Worm (Caenorhabditis elegans) whole organism, L2 larva: Measurements from ENCODE around the gene gldc-1.
"Not testable (repeated sequence)": the region's sequence is repeated elsewhere in the genome, so short reads cannot be mapped to it uniquely, and the experiment has no call there.

Experiments used
- C34F6.9 ChIP-seq: fragments of 150-350 bp; optimal IDR thresholded peaks from 2 replicates; lab custom pipeline; 2014; ENCODE audit warnings: missing biosample characterization, missing genetic modification characterization
- ZK546.5 ChIP-seq: sonication (generic microtip); optimal IDR thresholded peaks from 2 replicates; lab custom pipeline; 2017; ENCODE audit warnings: missing biosample characterization, missing genetic modification characterization
- alr-1 ChIP-seq: fragments of 150-350 bp; optimal IDR thresholded peaks from 2 replicates; lab custom pipeline; 2014; ENCODE audit warnings: missing biosample characterization, missing genetic modification characterization
- blmp-1 ChIP-seq: sonication (generic microtip); optimal IDR thresholded peaks from 2 replicates; lab custom pipeline; 2017; ENCODE audit warnings: missing genetic modification characterization, mild to moderate bottlenecking, missing compliant biosample characterization, antibody characterized with exemption, moderate library complexity; ENCODE audit not compliant: insufficient read depth
- ceh-82 ChIP-seq: fragments of 150-350 bp; optimal IDR thresholded peaks from 2 replicates; lab custom pipeline; 2014; ENCODE audit warnings: missing biosample characterization, missing genetic modification characterization
- crh-2 ChIP-seq: sonication (generic microtip); optimal IDR thresholded peaks from 2 replicates; lab custom pipeline; 2017; ENCODE audit warnings: missing biosample characterization, missing genetic modification characterization
- elt-3 ChIP-seq: sonication (generic microtip); optimal IDR thresholded peaks from 2 replicates; lab custom pipeline; 2017; ENCODE audit warnings: missing biosample characterization, missing genetic modification characterization
- fos-1 ChIP-seq: fragments of 150-350 bp; optimal IDR thresholded peaks from 2 replicates; lab custom pipeline; 2014; ENCODE audit warnings: missing biosample characterization, missing genetic modification characterization
- gmeb-1 ChIP-seq: fragments of 150-350 bp; optimal IDR thresholded peaks from 2 replicates; lab custom pipeline; 2014; ENCODE audit warnings: missing biosample characterization, missing genetic modification characterization
- lin-11 ChIP-seq: fragments of 150-350 bp; sonication (generic microtip); optimal IDR thresholded peaks from 2 replicates; lab custom pipeline; 2014; ENCODE audit warnings: missing biosample characterization, missing genetic modification characterization, inconsistent platforms, mixed read lengths
- lin-39 ChIP-seq: fragments of 150-350 bp; optimal IDR thresholded peaks from 2 replicates; lab custom pipeline; 2014; ENCODE audit warnings: missing biosample characterization, missing genetic modification reagents, missing genetic modification characterization
- lsy-2 ChIP-seq, 2 experiments: fragments of 150-350 bp in 1 of 2; sonication (generic microtip) in 1 of 2; optimal IDR thresholded peaks; 2 replicates each; lab custom pipeline; 2014 to 2017; ENCODE audit warnings: missing biosample characterization in 2 of 2, missing genetic modification characterization in 2 of 2
- nhr-10 ChIP-seq: sonication (generic microtip); optimal IDR thresholded peaks from 2 replicates; lab custom pipeline; 2017; ENCODE audit warnings: missing biosample characterization, missing genetic modification characterization
- nhr-129 ChIP-seq: fragments of 150-350 bp; optimal IDR thresholded peaks from 2 replicates; lab custom pipeline; 2014; ENCODE audit warnings: missing biosample characterization, missing genetic modification characterization
- nhr-21 ChIP-seq: fragments of 150-350 bp; optimal IDR thresholded peaks from 2 replicates; lab custom pipeline; 2014; ENCODE audit warnings: missing biosample characterization, missing genetic modification characterization
- nhr-237 ChIP-seq: fragments of 150-350 bp; optimal IDR thresholded peaks from 2 replicates; lab custom pipeline; 2014; ENCODE audit warnings: missing biosample characterization, missing genetic modification characterization
- nhr-25 ChIP-seq: fragments of 150-350 bp; sonication (generic microtip); optimal IDR thresholded peaks from 3 replicates; lab custom pipeline; 2014; ENCODE audit warnings: missing biosample characterization, missing genetic modification characterization
- nhr-6 ChIP-seq: fragments of 150-350 bp; optimal IDR thresholded peaks from 2 replicates; lab custom pipeline; 2014; ENCODE audit warnings: missing biosample characterization, missing genetic modification characterization
- nhr-77 ChIP-seq: fragments of 150-350 bp; optimal IDR thresholded peaks from 2 replicates; lab custom pipeline; 2014; ENCODE audit warnings: missing biosample characterization, missing genetic modification characterization
- sem-4 ChIP-seq: fragments of 150-350 bp; optimal IDR thresholded peaks from 2 replicates; lab custom pipeline; 2014; ENCODE audit warnings: missing biosample characterization, missing genetic modification reagents, missing genetic modification characterization
- sma-3 ChIP-seq: sonication (generic microtip); optimal IDR thresholded peaks from 2 replicates; lab custom pipeline; 2016; ENCODE audit warnings: missing genetic modification reagents, missing genetic modification characterization, missing compliant biosample characterization
- sma-9 ChIP-seq, 2 experiments: fragments of 150-350 bp in 1 of 2; sonication (generic microtip) in 1 of 2; optimal IDR thresholded peaks; 2 replicates each; lab custom pipeline; 2014 to 2016; ENCODE audit warnings: missing genetic modification characterization in 2 of 2, mild to moderate bottlenecking in 1 of 2, missing biosample characterization in 1 of 2, missing compliant biosample characterization in 1 of 2, missing genetic modification reagents in 1 of 2, moderate library complexity in 1 of 2
- snpc-4 ChIP-seq: fragments of 150-350 bp; optimal IDR thresholded peaks from 2 replicates; lab custom pipeline; 2014; ENCODE audit warnings: missing biosample characterization, missing genetic modification characterization
- unc-55 ChIP-seq: fragments of 150-350 bp; sonication (generic microtip); optimal IDR thresholded peaks from 3 replicates; lab custom pipeline; 2014; ENCODE audit warnings: missing biosample characterization, missing genetic modification reagents, missing genetic modification characterization
- ztf-11 ChIP-seq: sonication (generic microtip); optimal IDR thresholded peaks from 2 replicates; lab custom pipeline; 2017; ENCODE audit warnings: missing biosample characterization, missing genetic modification characterization
- ztf-4 ChIP-seq: fragments of 150-350 bp; optimal IDR thresholded peaks from 2 replicates; lab custom pipeline; 2014; ENCODE audit warnings: missing biosample characterization, missing genetic modification characterization

The gldc-1 gene

ce11 chrII:6050120-6050519 is at the start of gene gldc-1:
TSS of gene gldc-1 (plus strand) at chrII:6050420.
- TF ChIP-seq crh-2 (tag; lab: Kevin White, UChicago) (peak; percentile 11), fos-1 (tag; lab: Kevin White, UChicago) (peak; percentile 33), ceh-82 (tag; lab: Kevin White, UChicago) (no peak), sma-9 (GFP tag; optimal IDR thresholded peaks at IDR 0.05; lab: Kevin White, UChicago) (peak; percentile 51), sma-9 (tag; optimal IDR thresholded peaks at IDR 0.05; lab: Kevin White, UChicago) (no peak)

ce11 chrII:6001004-6001403 is 49.2 kb upstream of the gldc-1 start:
- TF ChIP-seq nhr-21 (no peak), nhr-10 (no peak), C34F6.9 (tag; lab: Kevin White, UChicago) (no peak), elt-3 (tag; lab: Kevin White, UChicago) (no peak), nhr-77 (tag; lab: Kevin White, UChicago) (no peak), nhr-129 (tag; lab: Kevin White, UChicago) (no peak), fos-1 (tag; lab: Kevin White, UChicago) (no peak), unc-55 (GFP tag; lab: Kevin White, UChicago) (no peak), ZK546.5 (tag; lab: Kevin White, UChicago) (no peak), snpc-4 (tag; lab: Kevin White, UChicago) (no peak)

ce11 chrII:6008887-6009286 is 41.3 kb upstream of the gldc-1 start, which contains the start of gene ZK84.4:
TSS of gene ZK84.4 (minus strand) at chrII:6008987.
- TF ChIP-seq sem-4, nhr-25, ceh-82 (tag; lab: Kevin White, UChicago): not testable (repeated sequence)
- TF ChIP-seq, all 48 proteins: peak for 0; not testable (repeated sequence) for 48

- TF ChIP-seq crh-2 (tag; lab: Kevin White, UChicago) (no peak), nhr-129 (tag; lab: Kevin White, UChicago) (no peak)
Observed at ce11 chrII:6010544-6010943, 39.7 kb upstream of the gldc-1 start, which contains the start of gene ins-20. TSS of gene ins-20 (plus strand) at chrII:6010844.

ce11 chrII:6014057-6014456 is 36.2 kb upstream of the gldc-1 start, which contains the start of gene ZK84.2:
TSS of gene ZK84.2 (plus strand) at chrII:6014357.
- not testable (repeated sequence) for TF ChIP-seq gmeb-1, crh-2, blmp-1 (tag; lab: Kevin White, UChicago)

- TF ChIP-seq nhr-25 (tag; lab: Kevin White, UChicago) (no peak), ztf-11 (tag; lab: Kevin White, UChicago) (no peak), alr-1 (tag; lab: Kevin White, UChicago) (no peak), nhr-6 (tag; lab: Kevin White, UChicago) (no peak), crh-2 (tag; lab: Kevin White, UChicago) (no peak), lin-39 (tag; lab: Kevin White, UChicago) (no peak), nhr-237 (tag; lab: Kevin White, UChicago) (no peak), nhr-129 (tag; lab: Kevin White, UChicago) (no peak), sma-3 (GFP tag; lab: Kevin White, UChicago) (no peak)
Observed at ce11 chrII:6016410-6016809, 33.8 kb upstream of the gldc-1 start, which contains the start of gene ZK84.5. TSS of gene ZK84.5 (minus strand) at chrII:6016510.

ce11 chrII:6020353-6020752 is 29.9 kb upstream of the gldc-1 start, which contains the start of gene ZK84.1:
TSS of gene ZK84.1 (plus strand) at chrII:6020653.
- TF ChIP-seq ceh-82 (tag; lab: Kevin White, UChicago) = no peak
- no peak for TF ChIP-seq nhr-10
- TF ChIP-seq nhr-129 (tag; lab: Kevin White, UChicago) = no peak

- TF ChIP-seq lin-11 (tag; lab: Kevin White, UChicago) (no peak), nhr-237 (tag; lab: Kevin White, UChicago) (no peak), lsy-2 (tag; optimal IDR thresholded peaks at IDR 0.05; lab: Kevin White, UChicago) (no peak), ztf-4 (no peak), ceh-82 (tag; lab: Kevin White, UChicago) (no peak), C34F6.9 (tag; lab: Kevin White, UChicago) (no peak), nhr-6 (tag; lab: Kevin White, UChicago) (no peak), fos-1 (tag; lab: Kevin White, UChicago) (no peak)
- TF ChIP-seq, all 48 proteins: peak for 0
Observed at ce11 chrII:6022596-6022995, 27.6 kb upstream of the gldc-1 start.
